Fruit fly (Drosophila melanogaster) whole organism, embryonic: Measurements from ENCODE around the gene CG18766.
A peak's percentile ranks its signal among the peaks of the same experiment; 100 is the strongest.

ENCODE experiments used
- Abd-B ChIP-seq: fragments of 200-800 bp; sonication (Bioruptor generic); optimal IDR thresholded peaks from 2 replicates; lab custom pipeline; 2018; ENCODE audit warnings: missing biosample characterization, mild to moderate bottlenecking, missing genetic modification characterization, moderate library complexity
- BEAF-32 ChIP-seq: fragments of 200-800 bp; sonication (Bioruptor generic); optimal IDR thresholded peaks from 3 replicates; lab custom pipeline; 2017; ENCODE audit warnings: missing biosample characterization, missing genetic modification characterization, mild to moderate bottlenecking, moderate library complexity, missing genetic modification reagents
- CG10267 ChIP-seq: fragments of 200-800 bp; sonication (Bioruptor generic); optimal IDR thresholded peaks from 2 replicates; lab custom pipeline; 2018; ENCODE audit warnings: missing biosample characterization, mild to moderate bottlenecking, missing genetic modification characterization, moderate library complexity
- CG11504 ChIP-seq: fragments of 200-800 bp; sonication (Bioruptor generic); optimal IDR thresholded peaks from 3 replicates; lab custom pipeline; 2019; ENCODE audit warnings: missing biosample characterization, mild to moderate bottlenecking, missing genetic modification characterization, moderate library complexity
- CG12391 ChIP-seq: fragments of 200-800 bp; sonication (Bioruptor generic); optimal IDR thresholded peaks from 3 replicates; lab custom pipeline; 2018; ENCODE audit warnings: missing biosample characterization, mild to moderate bottlenecking, missing genetic modification characterization, moderate library complexity
- CG13287 ChIP-seq: fragments of 200-800 bp; sonication (Bioruptor generic); IDR thresholded peaks from 2 replicates; pipeline ENCODE4 v1.3.6; 2022; ENCODE audit warnings: missing biosample characterization, missing genetic modification characterization; ENCODE audit not compliant: partially characterized antibody
- CG14860 ChIP-seq: fragments of 200-800 bp; sonication (Bioruptor generic); IDR thresholded peaks from 3 replicates; pipeline ENCODE4 v1.3.6; 2022; ENCODE audit warnings: missing biosample characterization, missing genetic modification characterization; ENCODE audit not compliant: partially characterized antibody
- CG1529 ChIP-seq: fragments of 200-800 bp; sonication (Bioruptor generic); optimal IDR thresholded peaks from 3 replicates; lab custom pipeline; 2018; ENCODE audit warnings: missing biosample characterization, missing genetic modification characterization
- CG16813 ChIP-seq: fragments of 200-800 bp; sonication (Bioruptor generic); IDR thresholded peaks from 3 replicates; pipeline ENCODE4 v1.3.6; 2022; ENCODE audit warnings: missing biosample characterization, missing genetic modification characterization; ENCODE audit not compliant: partially characterized antibody
- CG34224 ChIP-seq: fragments of 200-800 bp; sonication (Bioruptor generic); IDR thresholded peaks from 3 replicates; pipeline ENCODE4 v1.3.6; 2022; ENCODE audit warnings: missing biosample characterization, missing genetic modification characterization; ENCODE audit not compliant: partially characterized antibody
- CG42726 ChIP-seq: fragments of 200-800 bp; sonication (Bioruptor generic); IDR thresholded peaks from 2 replicates; pipeline ENCODE4 v1.3.6; 2022; ENCODE audit warnings: missing biosample characterization, missing genetic modification characterization; ENCODE audit not compliant: partially characterized antibody
- CG4617 ChIP-seq: fragments of 200-800 bp; sonication (Bioruptor generic); optimal IDR thresholded peaks from 3 replicates; lab custom pipeline; 2016; ENCODE audit warnings: missing biosample characterization, missing genetic modification characterization, borderline replicate concordance
- CG6689 ChIP-seq: fragments of 200-800 bp; sonication (Bioruptor generic); IDR thresholded peaks from 2 replicates; pipeline ENCODE4 v1.3.6; 2022; ENCODE audit warnings: missing biosample characterization, missing genetic modification characterization
- CG6791 ChIP-seq: fragments of 200-800 bp; sonication (Bioruptor generic); IDR thresholded peaks from 3 replicates; pipeline ENCODE4 v1.3.6; 2022; ENCODE audit warnings: missing biosample characterization, missing genetic modification characterization; ENCODE audit not compliant: partially characterized antibody
- CG7928 ChIP-seq: fragments of 200-800 bp; sonication (Bioruptor generic); optimal IDR thresholded peaks from 2 replicates; lab custom pipeline; 2017; ENCODE audit warnings: missing biosample characterization, mild to moderate bottlenecking, missing genetic modification characterization
- CG8290 ChIP-seq, 3 experiments: fragments of 200-800 bp; sonication (Bioruptor generic); optimal IDR thresholded peaks; 2 replicates each; lab custom pipeline; 2016 to 2019; ENCODE audit warnings: missing biosample characterization in 3 of 3, missing genetic modification characterization in 3 of 3, mild to moderate bottlenecking in 2 of 3, moderate library complexity in 1 of 3
- Dbx ChIP-seq: fragments of 200-800 bp; sonication (Bioruptor generic); IDR thresholded peaks from 3 replicates; pipeline ENCODE4 v1.3.6; 2022; ENCODE audit warnings: missing biosample characterization, missing genetic modification characterization
- Dip3 ChIP-seq: fragments of 200-800 bp; sonication (Bioruptor generic); optimal IDR thresholded peaks from 3 replicates; lab custom pipeline; 2016; ENCODE audit warnings: missing biosample characterization, missing genetic modification characterization
- Doc3 ChIP-seq: fragments of 200-800 bp; sonication (Bioruptor generic); IDR thresholded peaks from 3 replicates; pipeline ENCODE4 v1.3.6; 2022; ENCODE audit warnings: missing biosample characterization, missing genetic modification characterization; ENCODE audit not compliant: partially characterized antibody
- Dref ChIP-seq: fragments of 200-800 bp; sonication (Bioruptor generic); IDR thresholded peaks from 2 replicates; pipeline ENCODE4 v1.3.6; 2022; ENCODE audit warnings: missing biosample characterization, missing genetic modification characterization
- E2f2 ChIP-seq: fragments of 200-800 bp; sonication (Bioruptor generic); IDR thresholded peaks from 2 replicates; pipeline ENCODE4 v1.3.6; 2022; ENCODE audit warnings: missing biosample characterization, missing genetic modification characterization
- Lhr ChIP-seq: fragments of 200-800 bp; sonication (Bioruptor generic); optimal IDR thresholded peaks from 3 replicates; lab custom pipeline; 2017; ENCODE audit warnings: mild to moderate bottlenecking, missing biosample characterization, missing genetic modification reagents, missing genetic modification characterization
- Mes4 ChIP-seq: fragments of 200-800 bp; sonication (Bioruptor generic); optimal IDR thresholded peaks from 2 replicates; lab custom pipeline; 2016; ENCODE audit warnings: missing biosample characterization, missing genetic modification characterization
- Myb ChIP-seq: fragments of 200-800 bp; sonication (Bioruptor generic); optimal IDR thresholded peaks from 2 replicates; lab custom pipeline; 2016; ENCODE audit warnings: missing biosample characterization, missing genetic modification characterization
- Scr ChIP-seq: fragments of 200-800 bp; sonication (Bioruptor generic); IDR thresholded peaks from 2 replicates; pipeline ENCODE4 v1.3.6; 2022; ENCODE audit warnings: missing biosample characterization, missing genetic modification characterization; ENCODE audit not compliant: partially characterized antibody
- Sry-β ChIP-seq: fragments of 200-800 bp; sonication (Bioruptor generic); optimal IDR thresholded peaks from 2 replicates; lab custom pipeline; 2018; ENCODE audit warnings: missing biosample characterization, mild to moderate bottlenecking, missing genetic modification characterization, moderate library complexity
- Ssrp ChIP-seq: fragments of 200-800 bp; sonication (Bioruptor generic); optimal IDR thresholded peaks from 2 replicates; lab custom pipeline; 2018; ENCODE audit warnings: missing biosample characterization, mild to moderate bottlenecking, missing genetic modification characterization, moderate library complexity
- bbx ChIP-seq: fragments of 200-800 bp; sonication (Bioruptor generic); IDR thresholded peaks from 2 replicates; pipeline ENCODE4 v1.3.6; 2022; ENCODE audit warnings: missing biosample characterization, missing genetic modification characterization; ENCODE audit not compliant: partially characterized antibody
- bowl ChIP-seq: fragments of 200-800 bp; sonication (Bioruptor generic); IDR thresholded peaks from 2 replicates; pipeline ENCODE4 v1.3.6; 2022; ENCODE audit warnings: missing biosample characterization, missing genetic modification characterization
- cad ChIP-seq: fragments of >200 bp; optimal IDR thresholded peaks from 2 replicates; lab custom pipeline; 2017; ENCODE audit warnings: missing biosample characterization, missing genetic modification characterization
- chif ChIP-seq, 2 experiments: fragments of 200-800 bp; sonication (Bioruptor generic); optimal IDR thresholded peaks; 3 replicates each; lab custom pipeline; 2016; ENCODE audit warnings: missing biosample characterization in 2 of 2, missing genetic modification characterization in 2 of 2
- chinmo ChIP-seq: fragments of 200-800 bp; sonication (Bioruptor generic); IDR thresholded peaks from 4 replicates; pipeline ENCODE4 v1.3.6; 2022; ENCODE audit warnings: missing biosample characterization, missing genetic modification characterization; ENCODE audit not compliant: partially characterized antibody
- crp ChIP-seq, 2 experiments: fragments of 200-800 bp; sonication (Bioruptor generic); optimal IDR thresholded peaks; 2 replicates in 1 of 2; 3 replicates in 1 of 2; lab custom pipeline; 2017; ENCODE audit warnings: missing biosample characterization in 2 of 2, missing genetic modification characterization in 2 of 2, mild to moderate bottlenecking in 1 of 2, moderate library complexity in 1 of 2
- da ChIP-seq: fragments of 200-800 bp; sonication (Bioruptor generic); optimal IDR thresholded peaks from 2 replicates; lab custom pipeline; 2016; ENCODE audit warnings: missing biosample characterization, missing genetic modification characterization
- hb ChIP-seq: fragments of 200-800 bp; sonication (Bioruptor generic); IDR thresholded peaks from 3 replicates; pipeline ENCODE4 v1.3.6; 2022; ENCODE audit warnings: missing biosample characterization, missing genetic modification characterization; ENCODE audit not compliant: partially characterized antibody
- hkb ChIP-seq, 2 experiments: fragments of 200-800 bp in 1 of 2; fragments of >200 bp in 1 of 2; sonication (Bioruptor generic) in 1 of 2; IDR thresholded peaks in 1 of 2; optimal IDR thresholded peaks in 1 of 2; 2 replicates each; pipeline versions ENCODE4 v1.3.6 to Lab custom; 2017 to 2022; ENCODE audit warnings: missing biosample characterization in 1 of 2, missing genetic modification characterization in 1 of 2
- knrl ChIP-seq: fragments of 200-800 bp; sonication (Bioruptor generic); IDR thresholded peaks from 3 replicates; pipeline ENCODE4 v1.3.6; 2022; ENCODE audit warnings: missing biosample characterization, missing genetic modification characterization; ENCODE audit not compliant: partially characterized antibody
- mld ChIP-seq: fragments of 200-800 bp; sonication (Bioruptor generic); IDR thresholded peaks from 3 replicates; pipeline ENCODE4 v1.3.6; 2022; ENCODE audit warnings: missing biosample characterization, missing genetic modification characterization; ENCODE audit not compliant: partially characterized antibody
- nerfin-2 ChIP-seq: fragments of 200-800 bp; sonication (Bioruptor generic); IDR thresholded peaks from 2 replicates; pipeline ENCODE4 v1.3.6; 2022; ENCODE audit warnings: missing biosample characterization, missing genetic modification characterization; ENCODE audit not compliant: partially characterized antibody
- ranshi ChIP-seq: fragments of 200-800 bp; sonication (Bioruptor generic); IDR thresholded peaks from 2 replicates; pipeline ENCODE4 v1.3.6; 2022; ENCODE audit warnings: missing biosample characterization, missing genetic modification characterization
- shn ChIP-seq: fragments of 200-800 bp; sonication (Bioruptor generic); optimal IDR thresholded peaks from 3 replicates; lab custom pipeline; 2016; ENCODE audit warnings: missing biosample characterization, missing genetic modification characterization
- so ChIP-seq: fragments of 200-800 bp; sonication (Bioruptor generic); IDR thresholded peaks from 3 replicates; pipeline ENCODE4 v1.3.6; 2022; ENCODE audit warnings: missing biosample characterization, missing genetic modification characterization
- sqz ChIP-seq: fragments of 200-800 bp; sonication (Bioruptor generic); optimal IDR thresholded peaks from 3 replicates; lab custom pipeline; 2018; ENCODE audit warnings: missing biosample characterization, mild to moderate bottlenecking, missing genetic modification characterization
- sug ChIP-seq: fragments of 200-800 bp; optimal IDR thresholded peaks from 2 replicates; lab custom pipeline; 2019; ENCODE audit warnings: missing biosample characterization, mild to moderate bottlenecking, missing genetic modification characterization, moderate library complexity
- trem ChIP-seq: fragments of 200-800 bp; optimal IDR thresholded peaks from 3 replicates; lab custom pipeline; 2019; ENCODE audit warnings: missing biosample characterization, mild to moderate bottlenecking, missing genetic modification characterization, moderate library complexity
- zen2 ChIP-seq: fragments of 200-800 bp; sonication (Bioruptor generic); IDR thresholded peaks from 3 replicates; pipeline ENCODE4 v1.3.6; 2022; ENCODE audit warnings: missing biosample characterization, missing genetic modification characterization; ENCODE audit not compliant: partially characterized antibody
- zfh1 ChIP-seq: fragments of 200-800 bp; sonication (Bioruptor generic); IDR thresholded peaks from 3 replicates; pipeline ENCODE4 v1.3.6; 2022; ENCODE audit warnings: missing biosample characterization, missing genetic modification characterization

Gene CG18766

DNA sequence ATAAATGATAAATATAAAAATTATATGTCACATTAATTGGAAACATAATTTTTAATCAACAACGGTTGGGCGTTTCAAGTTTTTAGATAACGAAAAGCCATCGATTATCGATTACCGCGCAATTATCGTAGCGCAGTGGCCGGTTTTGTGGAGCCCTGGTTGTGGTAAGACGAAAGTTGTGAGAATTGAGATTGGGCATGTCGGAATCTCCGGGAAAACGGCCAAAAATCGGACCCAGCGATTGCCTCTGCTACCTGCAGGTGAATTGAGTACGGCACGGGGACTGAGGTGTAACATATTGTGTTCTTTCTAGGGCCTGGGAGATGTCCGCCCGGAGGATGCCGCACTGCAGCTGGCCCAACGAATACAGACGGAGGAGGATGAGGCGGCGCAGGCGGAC, 38.6 kb upstream of the CG18766 start, which contains the start of gene CG3368 (continued):
- peak; percentile 74 for TF ChIP-seq CG14860 (GFP tag; lab: Robert Waterston, UW)
- TF ChIP-seq bowl (GFP tag; lab: Robert Waterston, UW): no peak
- no peak for TF ChIP-seq CG1529 (GFP tag; lab: Kevin White, UChicago)
- TF ChIP-seq knrl: peak; percentile 46
- peak; percentile 18 for TF ChIP-seq CG4617 (GFP tag; lab: Kevin White, UChicago)
- TF ChIP-seq sqz (GFP tag; lab: Kevin White, UChicago): no peak
- no peak for TF ChIP-seq CG8290 (GFP tag; optimal IDR thresholded peaks at IDR 0.05; lab: Kevin White, UChicago)
- TF ChIP-seq CG8290 (tag; optimal IDR thresholded peaks at IDR 0.05; lab: Kevin White, UChicago): peak in 1 of 2 experiments; percentile 32
- TF ChIP-seq CG10267 (tag; lab: Kevin White, UChicago): no peak
- peak; percentile 13 for TF ChIP-seq sug
- no peak for TF ChIP-seq Mes4 (GFP tag; lab: Kevin White, UChicago)
- peak; percentile 65; the same call in 1 of the 4 replicates for TF ChIP-seq chinmo (GFP tag; lab: Robert Waterston, UW)
- TF ChIP-seq CG6791: peak; percentile 73
- peak; percentile 55; the same call in 1 of the 3 replicates for TF ChIP-seq mld
- TF ChIP-seq CG6689: no peak
- TF ChIP-seq da (GFP tag; lab: Kevin White, UChicago): no peak
- peak; percentile 85 for TF ChIP-seq Dref
- TF ChIP-seq Doc3 (GFP tag; lab: Robert Waterston, UW): peak; percentile 24; the same call in 1 of the 3 replicates
- TF ChIP-seq zen2 (GFP tag; lab: Robert Waterston, UW): peak; percentile 59; the same call in 2 of the 3 replicates
- TF ChIP-seq Dip3 (GFP tag; lab: Kevin White, UChicago): no peak
- TF ChIP-seq Scr (GFP tag; lab: Robert Waterston, UW): peak; percentile 71
- TF ChIP-seq shn (GFP tag; lab: Kevin White, UChicago): no peak
- TF ChIP-seq BEAF-32 (GFP tag; lab: Kevin White, UChicago): peak; percentile 45
- no peak for TF ChIP-seq Dbx
- TF ChIP-seq CG16813: peak; percentile 59; the same call in 2 of the 3 replicates
- no peak for TF ChIP-seq Sry-β (GFP tag; lab: Kevin White, UChicago)
- TF ChIP-seq CG11504: peak; percentile 12
- no peak for TF ChIP-seq Ssrp (tag; lab: Kevin White, UChicago)
- peak; percentile 73 for TF ChIP-seq Myb (GFP tag; lab: Kevin White, UChicago)
- TF ChIP-seq chif (GFP tag; optimal IDR thresholded peaks at IDR 0.05; lab: Kevin White, UChicago): no peak
- 0 out of 2 replicates have a peak, but pooled peaks have one; percentile 41 for TF ChIP-seq CG42726 (GFP tag; lab: Robert Waterston, UW)
- 0 out of 3 replicates have a peak, but pooled peaks have one; percentile 29 for TF ChIP-seq zfh1
- peak; percentile 84 for TF ChIP-seq nerfin-2 (GFP tag; lab: Robert Waterston, UW)
- TF ChIP-seq cad (GFP tag; lab: Kevin White, UChicago): no peak
- no peak for TF ChIP-seq so
- peak; percentile 62; the same call in 2 of the 3 replicates for TF ChIP-seq hb (GFP tag; lab: Robert Waterston, UW)
- TF ChIP-seq Lhr: no peak
- TF ChIP-seq E2f2 (GFP tag; lab: Robert Waterston, UW): peak; percentile 66
- peak; percentile 71 for TF ChIP-seq CG13287 (GFP tag; lab: Robert Waterston, UW)
- TF ChIP-seq Abd-B: no peak
- peak in 1 of 2 experiments; percentile 25 for TF ChIP-seq crp (GFP tag; optimal IDR thresholded peaks at IDR 0.05; lab: Kevin White, UChicago)
- TF ChIP-seq CG7928: peak; percentile 93
- no peak for TF ChIP-seq CG12391 (tag; lab: Kevin White, UChicago)
- peak; percentile 82 for TF ChIP-seq CG34224 (GFP tag; lab: Robert Waterston, UW)
- peak; percentile 24 for TF ChIP-seq trem (tag; lab: Kevin White, UChicago)
- no peak for TF ChIP-seq hkb (optimal IDR thresholded peaks at IDR 0.05; lab: Kevin White, UChicago)
- no peak for TF ChIP-seq hkb (GFP tag; IDR thresholded peaks at IDR 0.05; lab: Robert Waterston, UW)
- no peak for TF ChIP-seq ranshi
- peak; percentile 70 for TF ChIP-seq bbx (GFP tag; lab: Robert Waterston, UW)
